Fruit fly (Drosophila melanogaster) whole organism, prepupa: ENCODE measurements around the gene CG8927.

Experiments used
- Blimp-1 ChIP-seq: fragments of 200-800 bp; sonication (Bioruptor generic); optimal IDR thresholded peaks from 3 replicates; lab custom pipeline; 2017; ENCODE audit warnings: missing biosample characterization, missing genetic modification characterization, mild to moderate bottlenecking, moderate library complexity, missing genetic modification reagents
- CG10631 ChIP-seq: fragments of 200-800 bp; sonication (Bioruptor generic); optimal IDR thresholded peaks from 2 replicates; lab custom pipeline; 2016; ENCODE audit warnings: missing biosample characterization, missing genetic modification characterization
- CG11294 ChIP-seq: fragments of 200-800 bp; sonication (Bioruptor generic); IDR thresholded peaks from 2 replicates; pipeline ENCODE4 v1.3.6; 2022; ENCODE audit warnings: missing biosample characterization, missing genetic modification characterization
- CG11762 ChIP-seq: fragments of 200-800 bp; sonication (Bioruptor generic); optimal IDR thresholded peaks from 3 replicates; lab custom pipeline; 2016; ENCODE audit warnings: missing biosample characterization, missing genetic modification characterization; ENCODE audit not compliant: insufficient read depth
- CG11902 ChIP-seq: fragments of 200-800 bp; sonication (Bioruptor generic); optimal IDR thresholded peaks from 3 replicates; lab custom pipeline; 2016; ENCODE audit warnings: missing biosample characterization, missing genetic modification characterization
- CG15336 ChIP-seq: fragments of 200-800 bp; sonication (Bioruptor generic); IDR thresholded peaks from 2 replicates; pipeline ENCODE4 v1.3.6; 2022; ENCODE audit warnings: missing biosample characterization, missing genetic modification characterization
- CG1621 ChIP-seq: fragments of 200-800 bp; sonication (Bioruptor generic); optimal IDR thresholded peaks from 3 replicates; lab custom pipeline; 2018; ENCODE audit warnings: missing biosample characterization, mild to moderate bottlenecking, missing genetic modification characterization
- CG3032 ChIP-seq: fragments of 200-800 bp; optimal IDR thresholded peaks from 2 replicates; lab custom pipeline; 2019; ENCODE audit warnings: missing biosample characterization, mild to moderate bottlenecking, missing genetic modification characterization, moderate library complexity
- CG32006 ChIP-seq: fragments of 200-800 bp; sonication (Bioruptor generic); optimal IDR thresholded peaks from 3 replicates; lab custom pipeline; 2017; ENCODE audit warnings: missing biosample characterization, mild to moderate bottlenecking, missing genetic modification characterization
- CG34406 ChIP-seq: fragments of 200-800 bp; sonication (Bioruptor generic); optimal IDR thresholded peaks from 3 replicates; lab custom pipeline; 2016; ENCODE audit warnings: missing biosample characterization, missing genetic modification characterization
- CG3919 ChIP-seq: fragments of 200-800 bp; sonication (Bioruptor generic); optimal IDR thresholded peaks from 3 replicates; lab custom pipeline; 2016; ENCODE audit warnings: missing biosample characterization, missing genetic modification characterization
- CG4318 ChIP-seq: fragments of 200-800 bp; sonication (Bioruptor generic); optimal IDR thresholded peaks from 3 replicates; lab custom pipeline; 2017; ENCODE audit warnings: missing biosample characterization, mild to moderate bottlenecking, missing genetic modification characterization
- CG6163 ChIP-seq: fragments of 200-800 bp; sonication (Bioruptor generic); IDR thresholded peaks from 3 replicates; pipeline ENCODE4 v1.3.6; 2022; ENCODE audit warnings: missing biosample characterization, missing genetic modification characterization
- CG6276 ChIP-seq: fragments of 200-800 bp; sonication (Bioruptor generic); optimal IDR thresholded peaks from 2 replicates; lab custom pipeline; 2017; ENCODE audit warnings: missing biosample characterization, mild to moderate bottlenecking, missing genetic modification characterization
- CG6792 ChIP-seq: fragments of 200-800 bp; sonication (Bioruptor generic); optimal IDR thresholded peaks from 3 replicates; lab custom pipeline; 2016; ENCODE audit warnings: missing biosample characterization, missing genetic modification characterization
- CG6808 ChIP-seq: fragments of 200-800 bp; sonication (Bioruptor generic); optimal IDR thresholded peaks from 3 replicates; lab custom pipeline; 2017; ENCODE audit warnings: missing biosample characterization, missing genetic modification characterization, mild to moderate bottlenecking, moderate library complexity, missing genetic modification reagents
- CG6854 ChIP-seq: fragments of 200-800 bp; sonication (Bioruptor generic); optimal IDR thresholded peaks from 2 replicates; lab custom pipeline; 2017; ENCODE audit warnings: missing biosample characterization, mild to moderate bottlenecking, missing genetic modification characterization
- CG7368 ChIP-seq: fragments of 200-800 bp; sonication (Bioruptor generic); optimal IDR thresholded peaks from 3 replicates; lab custom pipeline; 2016; ENCODE audit warnings: missing biosample characterization, missing genetic modification characterization
- CG8319 ChIP-seq: fragments of 200-800 bp; sonication (Bioruptor generic); optimal IDR thresholded peaks from 3 replicates; lab custom pipeline; 2016; ENCODE audit warnings: missing biosample characterization, missing genetic modification characterization
- Eip75B ChIP-seq: fragments of 200-800 bp; sonication (Bioruptor generic); optimal IDR thresholded peaks from 3 replicates; lab custom pipeline; 2016; ENCODE audit warnings: missing biosample characterization, missing genetic modification characterization
- Eip78C ChIP-seq: fragments of 200-800 bp; sonication (Bioruptor generic); peaks from one replicate; lab custom pipeline; 2016; ENCODE audit warnings: missing biosample characterization, missing genetic modification characterization
- Eip93F ChIP-seq: fragments of 200-800 bp; sonication (Bioruptor generic); optimal IDR thresholded peaks from 2 replicates; lab custom pipeline; 2016; ENCODE audit warnings: missing biosample characterization, mild to moderate bottlenecking, missing genetic modification characterization
- Ets21C ChIP-seq: fragments of 200-800 bp; sonication (Bioruptor generic); optimal IDR thresholded peaks from 3 replicates; lab custom pipeline; 2016; ENCODE audit warnings: missing biosample characterization, missing genetic modification characterization
- Ets96B ChIP-seq: fragments of 200-800 bp; optimal IDR thresholded peaks from 2 replicates; lab custom pipeline; 2019; ENCODE audit warnings: missing biosample characterization, mild to moderate bottlenecking, missing genetic modification characterization, moderate library complexity
- Gug ChIP-seq: fragments of 200-800 bp; sonication (Bioruptor generic); IDR thresholded peaks from 2 replicates; pipeline ENCODE4 v1.3.6; 2022; ENCODE audit warnings: missing biosample characterization, missing genetic modification characterization
- Hr38 ChIP-seq: sonication (Bioruptor generic); optimal IDR thresholded peaks from 2 replicates; lab custom pipeline; 2016; ENCODE audit warnings: missing biosample characterization, missing genetic modification characterization
- Hr39 ChIP-seq: fragments of 200-800 bp; sonication (Bioruptor generic); optimal IDR thresholded peaks from 2 replicates; lab custom pipeline; 2016; ENCODE audit warnings: missing biosample characterization, missing genetic modification characterization
- Lpt ChIP-seq: fragments of 200-800 bp; sonication (Bioruptor generic); optimal IDR thresholded peaks from 3 replicates; lab custom pipeline; 2016; ENCODE audit warnings: missing biosample characterization, missing genetic modification characterization
- Met ChIP-seq: fragments of 200-800 bp; sonication (Bioruptor generic); optimal IDR thresholded peaks from 3 replicates; lab custom pipeline; 2016; ENCODE audit warnings: missing biosample characterization, missing genetic modification characterization
- OdsH ChIP-seq: fragments of 200-800 bp; sonication (Bioruptor generic); optimal IDR thresholded peaks from 3 replicates; lab custom pipeline; 2016; ENCODE audit warnings: missing biosample characterization, missing genetic modification characterization
- Smox ChIP-seq: fragments of 200-800 bp; sonication (Bioruptor generic); optimal IDR thresholded peaks from 3 replicates; lab custom pipeline; 2016; ENCODE audit warnings: missing biosample characterization, missing genetic modification characterization
- Sox102F ChIP-seq: fragments of 200-800 bp; sonication (Bioruptor generic); optimal IDR thresholded peaks from 2 replicates; lab custom pipeline; 2016; ENCODE audit warnings: missing biosample characterization, mild to moderate bottlenecking, missing genetic modification characterization
- Sox14 ChIP-seq: fragments of 200-800 bp; sonication (Bioruptor generic); optimal IDR thresholded peaks from 3 replicates; lab custom pipeline; 2016; ENCODE audit warnings: missing biosample characterization, missing genetic modification characterization
- achi ChIP-seq: fragments of 200-800 bp; sonication (Bioruptor generic); optimal IDR thresholded peaks from 3 replicates; lab custom pipeline; 2016; ENCODE audit warnings: missing biosample characterization, missing genetic modification characterization
- acj6 ChIP-seq: fragments of 200-800 bp; sonication (Bioruptor generic); optimal IDR thresholded peaks from 3 replicates; lab custom pipeline; 2016; ENCODE audit warnings: missing biosample characterization, missing genetic modification characterization
- cyc ChIP-seq: fragments of 200-800 bp; sonication (Bioruptor generic); optimal IDR thresholded peaks from 3 replicates; lab custom pipeline; 2016; ENCODE audit warnings: missing biosample characterization, missing genetic modification characterization
- dac ChIP-seq: fragments of 200-800 bp; sonication (Bioruptor generic); optimal IDR thresholded peaks from 2 replicates; lab custom pipeline; 2017; ENCODE audit warnings: missing biosample characterization, mild to moderate bottlenecking, missing genetic modification characterization
- dsx ChIP-seq: fragments of 200-800 bp; optimal IDR thresholded peaks from 3 replicates; lab custom pipeline; 2019; ENCODE audit warnings: missing biosample characterization, mild to moderate bottlenecking, missing genetic modification characterization, moderate library complexity; ENCODE audit not compliant: poor library complexity, severe bottlenecking
- eg ChIP-seq: fragments of 200-800 bp; sonication (Bioruptor generic); IDR thresholded peaks from 3 replicates; pipeline ENCODE4 v1.3.6; 2022; ENCODE audit warnings: missing biosample characterization, missing genetic modification characterization
- esn ChIP-seq: fragments of 200-800 bp; sonication (Bioruptor generic); optimal IDR thresholded peaks from 2 replicates; lab custom pipeline; 2016; ENCODE audit warnings: missing biosample characterization, mild to moderate bottlenecking, missing genetic modification characterization, moderate library complexity
- fd59A ChIP-seq: fragments of 200-800 bp; sonication (Bioruptor generic); optimal IDR thresholded peaks from 2 replicates; lab custom pipeline; 2017; ENCODE audit warnings: missing biosample characterization, mild to moderate bottlenecking, missing genetic modification characterization, missing genetic modification reagents
- fd85E ChIP-seq: fragments of 200-800 bp; sonication (Bioruptor generic); optimal IDR thresholded peaks from 3 replicates; lab custom pipeline; 2016; ENCODE audit warnings: missing biosample characterization, missing genetic modification characterization
- fkh ChIP-seq: fragments of 200-800 bp; sonication (Bioruptor generic); optimal IDR thresholded peaks from 3 replicates; lab custom pipeline; 2017; ENCODE audit warnings: missing biosample characterization, mild to moderate bottlenecking, missing genetic modification characterization, moderate library complexity
- net ChIP-seq: fragments of 200-800 bp; sonication (Bioruptor generic); optimal IDR thresholded peaks from 3 replicates; lab custom pipeline; 2016; ENCODE audit warnings: missing biosample characterization, missing genetic modification characterization
- pdm3 ChIP-seq: fragments of 200-800 bp; sonication (Bioruptor generic); optimal IDR thresholded peaks from 3 replicates; lab custom pipeline; 2016; ENCODE audit warnings: missing biosample characterization, missing genetic modification characterization
- salr ChIP-seq, 2 experiments: fragments of 200-800 bp; sonication (Bioruptor generic); optimal IDR thresholded peaks; 3 replicates each; lab custom pipeline; 2016 to 2018; ENCODE audit warnings: missing biosample characterization in 2 of 2, missing genetic modification characterization in 2 of 2, mild to moderate bottlenecking in 1 of 2
- spab ChIP-seq: fragments of 200-800 bp; sonication (Bioruptor generic); optimal IDR thresholded peaks from 2 replicates; lab custom pipeline; 2017; ENCODE audit warnings: missing biosample characterization, mild to moderate bottlenecking, missing genetic modification characterization, missing genetic modification reagents
- svp ChIP-seq: fragments of 200-800 bp; sonication (Bioruptor generic); peaks from one replicate; lab custom pipeline; 2016; ENCODE audit warnings: missing biosample characterization, missing genetic modification characterization
- vri ChIP-seq: fragments of 200-800 bp; sonication (Bioruptor generic); optimal IDR thresholded peaks from 3 replicates; lab custom pipeline; 2016; ENCODE audit warnings: missing biosample characterization, mild to moderate bottlenecking, missing genetic modification characterization

The CG8927 gene

dm6 chr3R:16234745-16235149, 53.9 kb downstream of the CG8927 start (continued):
- no peak for TF ChIP-seq CG11294 (GFP tag; lab: Robert Waterston, UW)
- TF ChIP-seq CG6276 (GFP tag; lab: Kevin White, UChicago): peak; percentile 89
- peak; percentile 74 for TF ChIP-seq net (GFP tag; lab: Kevin White, UChicago)
- TF ChIP-seq fd59A (GFP tag; lab: Kevin White, UChicago): peak; percentile 91
- TF ChIP-seq esn (GFP tag; lab: Kevin White, UChicago): peak; percentile 92
- TF ChIP-seq CG11762: peak; percentile 81
- TF ChIP-seq Lpt: peak; percentile 28
- peak; percentile 97 for TF ChIP-seq Eip78C (GFP tag; lab: Kevin White, UChicago)
- peak; percentile 91 for TF ChIP-seq Met (GFP tag; lab: Kevin White, UChicago)
- peak; percentile 87 for TF ChIP-seq CG10631
- TF ChIP-seq CG6808: peak; percentile 92
- peak; percentile 72 for TF ChIP-seq Ets21C
- TF ChIP-seq CG7368 (GFP tag; lab: Kevin White, UChicago): peak; percentile 36
- no peak for TF ChIP-seq CG6163 (GFP tag; lab: Robert Waterston, UW)
- TF ChIP-seq Hr38 (GFP tag; lab: Kevin White, UChicago): no peak
- TF ChIP-seq Sox102F (GFP tag; lab: Kevin White, UChicago): peak; percentile 86
- no peak for TF ChIP-seq eg (GFP tag; lab: Robert Waterston, UW)
- TF ChIP-seq svp (GFP tag; lab: Kevin White, UChicago): peak; percentile 78
- TF ChIP-seq CG3032 (tag; lab: Kevin White, UChicago): peak; percentile 91
- TF ChIP-seq dac (GFP tag; lab: Kevin White, UChicago): peak; percentile 71
- peak; percentile 55 for TF ChIP-seq CG8319
- peak; percentile 77 for TF ChIP-seq CG11902 (GFP tag; lab: Kevin White, UChicago)
- peak; percentile 72 for TF ChIP-seq dsx (GFP tag; lab: Kevin White, UChicago)
- peak; percentile 90 for TF ChIP-seq Eip75B
- TF ChIP-seq fkh (GFP tag; lab: Kevin White, UChicago): no peak
- peak; percentile 79 for TF ChIP-seq CG6792 (GFP tag; lab: Kevin White, UChicago)
- TF ChIP-seq Eip93F (GFP tag; lab: Kevin White, UChicago): peak; percentile 28
- TF ChIP-seq Hr39 (GFP tag; lab: Kevin White, UChicago): peak; percentile 78
- TF ChIP-seq vri (GFP tag; lab: Kevin White, UChicago): peak; percentile 31
- TF ChIP-seq CG32006 (GFP tag; lab: Kevin White, UChicago): peak; percentile 95
- TF ChIP-seq CG34406: peak; percentile 82
- TF ChIP-seq CG1621 (tag; lab: Kevin White, UChicago): peak; percentile 45
- peak; percentile 83 for TF ChIP-seq achi (GFP tag; lab: Kevin White, UChicago)
- TF ChIP-seq pdm3 (GFP tag; lab: Kevin White, UChicago): peak; percentile 87
- no peak for TF ChIP-seq Gug (GFP tag; lab: Robert Waterston, UW)
- peak; percentile 49 to 87 for TF ChIP-seq salr (GFP tag; optimal IDR thresholded peaks at IDR 0.05; lab: Kevin White, UChicago)
- peak; percentile 74 for TF ChIP-seq acj6 (GFP tag; lab: Kevin White, UChicago)
- no peak for TF ChIP-seq fd85E
- peak; percentile 85 for TF ChIP-seq OdsH
- peak; percentile 88 for TF ChIP-seq Smox
- TF ChIP-seq CG4318 (GFP tag; lab: Kevin White, UChicago): peak; percentile 79

- TF ChIP-seq esn (GFP tag; lab: Kevin White, UChicago) (no peak), CG6854 (GFP tag; lab: Kevin White, UChicago) (peak; percentile 38), Blimp-1 (no peak), spab (GFP tag; lab: Kevin White, UChicago) (no peak), net (GFP tag; lab: Kevin White, UChicago) (no peak), fd85E (peak; percentile 62), Ets96B (tag; lab: Kevin White, UChicago) (no peak), Sox14 (GFP tag; lab: Kevin White, UChicago) (peak; percentile 4), fd59A (GFP tag; lab: Kevin White, UChicago) (no peak), CG3919 (GFP tag; lab: Kevin White, UChicago) (no peak), fkh (GFP tag; lab: Kevin White, UChicago) (peak; percentile 41), vri (GFP tag; lab: Kevin White, UChicago) (peak; percentile 65), CG1621 (tag; lab: Kevin White, UChicago) (no peak), Eip75B (no peak), CG32006 (GFP tag; lab: Kevin White, UChicago) (no peak), Ets21C (no peak), CG6163 (GFP tag; lab: Robert Waterston, UW) (no peak), CG6792 (GFP tag; lab: Kevin White, UChicago) (no peak), Eip78C (GFP tag; lab: Kevin White, UChicago) (peak; percentile 7), Met (GFP tag; lab: Kevin White, UChicago) (no peak), CG6276 (GFP tag; lab: Kevin White, UChicago) (no peak), CG15336 (GFP tag; lab: Robert Waterston, UW) (no peak), cyc (GFP tag; lab: Kevin White, UChicago) (no peak)
These were observed 54.6 kb downstream of the CG8927 start for dm6 chr3R:16235215-16235937.
